Fruit fly (Drosophila melanogaster) whole organism: Measurements from ENCODE around the gene CG12105.

Source experiments
- EcR ChIP-seq, 2 experiments: fragments of >200 bp; optimal IDR thresholded peaks; 2 replicates each; lab custom pipeline; 2017; ENCODE audit warnings: missing biosample characterization in 2 of 2, missing genetic modification characterization in 2 of 2, missing genetic modification reagents in 2 of 2
- usp ChIP-seq: fragments of >200 bp; optimal IDR thresholded peaks from 2 replicates; lab custom pipeline; 2017; ENCODE audit warnings: missing biosample characterization, missing genetic modification characterization, mixed read lengths

DNA sequence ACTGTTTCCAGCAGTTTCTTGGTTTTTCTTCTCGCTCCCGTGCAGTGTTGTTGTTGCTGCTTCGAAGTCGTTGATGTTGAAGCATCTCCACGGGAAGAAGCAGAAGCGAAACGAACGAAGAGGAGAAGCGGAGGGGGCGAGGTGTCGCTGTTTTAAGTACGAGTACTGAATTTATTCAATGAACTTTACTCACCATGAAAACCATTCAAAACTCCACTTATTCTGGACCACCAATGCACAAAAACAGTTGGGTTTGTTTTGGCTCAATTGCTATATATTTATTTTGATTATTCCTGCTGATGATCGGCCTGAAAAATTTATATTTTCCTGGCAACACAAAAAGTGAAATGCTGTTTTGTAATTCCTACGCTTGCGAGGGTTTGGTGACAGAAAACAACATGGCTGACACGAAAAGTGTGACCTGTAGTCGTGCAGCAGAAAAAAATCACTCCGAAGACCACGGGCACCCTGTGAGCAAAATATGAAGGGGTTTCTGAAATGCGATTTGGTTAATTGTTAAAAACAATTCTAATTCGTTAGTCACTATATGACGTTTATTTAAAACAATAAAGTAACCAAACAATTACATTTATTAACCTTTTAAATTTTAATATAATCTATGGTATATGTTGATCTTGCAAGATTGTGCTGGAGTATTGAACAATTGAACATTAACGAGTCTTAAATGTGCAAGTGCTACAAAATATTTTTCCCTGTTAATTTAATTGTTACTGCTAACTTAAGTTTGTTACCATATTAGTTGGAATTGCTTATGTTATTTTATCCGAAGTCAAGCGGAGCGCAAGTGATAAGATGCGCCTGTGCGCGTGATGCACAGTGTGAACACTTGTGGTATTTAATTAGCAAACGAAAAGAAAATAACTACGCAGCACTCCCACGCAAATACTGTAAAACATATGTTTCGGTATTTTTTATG lies 47.1 kb downstream of the CG12105 start, which contains the start of gene CG7879:
- no peak for TF ChIP-seq usp (GFP tag; lab: Kevin White, UChicago)
- TF ChIP-seq EcR (GFP tag; optimal IDR thresholded peaks at IDR 0.05; lab: Kevin White, UChicago): no peak
